Worm (Caenorhabditis elegans): ENCODE measurements around the gene tps-2.

DNA sequence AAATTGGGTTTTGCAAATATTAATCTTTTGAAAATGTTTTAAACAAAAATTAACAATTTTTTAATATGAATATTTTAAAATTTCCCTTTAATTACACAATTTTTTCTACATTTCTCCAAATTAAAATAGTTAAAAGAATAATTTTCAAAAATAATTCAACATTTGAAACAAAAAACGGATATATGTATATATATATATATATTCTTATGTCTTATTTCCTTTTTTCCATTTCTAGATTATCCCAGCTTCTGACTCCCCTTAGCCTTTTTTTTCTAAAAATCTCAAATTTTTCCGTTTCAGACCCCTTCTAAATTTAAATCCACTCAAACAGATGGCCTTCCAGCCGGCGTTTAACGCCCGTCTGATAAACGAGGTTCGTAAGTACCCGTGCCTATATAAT, 27.4 kb upstream of the tps-2 start, which contains the start of gene madf-5:
- no peak for TF ChIP-seq dao-5 (tag; optimal IDR thresholded peaks at IDR 0.05)
- no peak for TF ChIP-seq him-1 (tag; optimal IDR thresholded peaks at IDR 0.05)
- no peak for TF ChIP-seq W03F9.2 (tag; optimal IDR thresholded peaks at IDR 0.05)

Measured in whole organism, L4/young adult.